Fruit fly (Drosophila melanogaster) whole organism, embryonic: Measurements from ENCODE around the gene Dus3.
A peak's percentile ranks its signal among the peaks of the same experiment; 100 is the strongest.

Experiments
- Awh ChIP-seq: fragments of 200-800 bp; sonication (Bioruptor generic); IDR thresholded peaks from 2 replicates; pipeline ENCODE4, ENCODE4 v1.3.6; 2022; ENCODE audit warnings: missing biosample characterization, missing genetic modification characterization
- Bteb2 ChIP-seq: fragments of 200-800 bp; sonication (Bioruptor generic); optimal IDR thresholded peaks from 2 replicates; lab custom pipeline; 2016; ENCODE audit warnings: missing biosample characterization, missing genetic modification characterization
- CG10654 ChIP-seq: fragments of 200-800 bp; sonication (Bioruptor generic); optimal IDR thresholded peaks from 2 replicates; lab custom pipeline; 2016; ENCODE audit warnings: missing biosample characterization, missing genetic modification characterization
- CG1233 ChIP-seq: fragments of 200-800 bp; sonication (Bioruptor generic); optimal IDR thresholded peaks from 4 replicates; lab custom pipeline; 2018; ENCODE audit warnings: missing biosample characterization, mild to moderate bottlenecking, missing genetic modification characterization
- CG12391 ChIP-seq: fragments of 200-800 bp; sonication (Bioruptor generic); optimal IDR thresholded peaks from 3 replicates; lab custom pipeline; 2018; ENCODE audit warnings: missing biosample characterization, mild to moderate bottlenecking, missing genetic modification characterization, moderate library complexity
- CG13775 ChIP-seq: fragments of 200-800 bp; sonication (Bioruptor generic); optimal IDR thresholded peaks from 3 replicates; lab custom pipeline; 2017; ENCODE audit warnings: missing biosample characterization, mild to moderate bottlenecking, missing genetic modification characterization
- CG14965 ChIP-seq: fragments of 200-800 bp; sonication (Bioruptor generic); optimal IDR thresholded peaks from 2 replicates; lab custom pipeline; 2016; ENCODE audit warnings: missing biosample characterization, missing genetic modification characterization, borderline replicate concordance
- CG15269 ChIP-seq: fragments of 200-800 bp; sonication (Bioruptor generic); optimal IDR thresholded peaks from 2 replicates; lab custom pipeline; 2018; ENCODE audit warnings: missing biosample characterization, mild to moderate bottlenecking, missing genetic modification characterization, moderate library complexity
- CG1603 ChIP-seq: fragments of 200-800 bp; sonication (Bioruptor generic); optimal IDR thresholded peaks from 2 replicates; lab custom pipeline; 2019; ENCODE audit warnings: missing biosample characterization, mild to moderate bottlenecking, missing genetic modification characterization, moderate library complexity
- CG16779 ChIP-seq: fragments of 200-800 bp; sonication (Bioruptor generic); IDR thresholded peaks from 2 replicates; pipeline ENCODE4 v1.3.6; 2022; ENCODE audit warnings: missing biosample characterization, missing genetic modification characterization
- CG17328 ChIP-seq: fragments of 200-800 bp; sonication (Bioruptor generic); IDR thresholded peaks from 2 replicates; pipeline ENCODE4 v1.3.6; 2022; ENCODE audit warnings: missing biosample characterization, missing genetic modification characterization
- CG31441 ChIP-seq: fragments of 200-800 bp; sonication (Bioruptor generic); IDR thresholded peaks from 2 replicates; pipeline ENCODE4 v1.3.6; 2022; ENCODE audit warnings: missing biosample characterization, missing genetic modification characterization
- CG34224 ChIP-seq: fragments of 200-800 bp; sonication (Bioruptor generic); IDR thresholded peaks from 3 replicates; pipeline ENCODE4 v1.3.6; 2022; ENCODE audit warnings: missing biosample characterization, missing genetic modification characterization; ENCODE audit not compliant: partially characterized antibody
- CG3838 ChIP-seq: fragments of 200-800 bp; sonication (Bioruptor generic); optimal IDR thresholded peaks from 3 replicates; lab custom pipeline; 2016; ENCODE audit warnings: missing biosample characterization, missing genetic modification characterization
- CG4360 ChIP-seq: fragments of 200-800 bp; sonication (Bioruptor generic); IDR thresholded peaks from 2 replicates; pipeline ENCODE4 v1.3.6; 2022; ENCODE audit warnings: missing biosample characterization, missing genetic modification characterization
- CG7786 ChIP-seq: fragments of 200-800 bp; sonication (Bioruptor generic); optimal IDR thresholded peaks from 2 replicates; lab custom pipeline; 2016; ENCODE audit warnings: missing biosample characterization, missing genetic modification characterization
- CG7839 ChIP-seq: fragments of 200-800 bp; sonication (Bioruptor generic); optimal IDR thresholded peaks from 3 replicates; lab custom pipeline; 2018; ENCODE audit warnings: missing biosample characterization, mild to moderate bottlenecking, missing genetic modification characterization, moderate library complexity
- CG8924 ChIP-seq: fragments of 200-800 bp; optimal IDR thresholded peaks from 3 replicates; lab custom pipeline; 2019; ENCODE audit warnings: missing biosample characterization, mild to moderate bottlenecking, missing genetic modification characterization, moderate library complexity
- Dek ChIP-seq: fragments of 200-800 bp; sonication (Bioruptor generic); optimal IDR thresholded peaks from 3 replicates; lab custom pipeline; 2019; ENCODE audit warnings: missing biosample characterization, mild to moderate bottlenecking, missing genetic modification characterization, moderate library complexity
- Dip2 ChIP-seq: fragments of 200-800 bp; sonication (Bioruptor generic); IDR thresholded peaks from 2 replicates; pipeline ENCODE4 v1.3.6; 2022; ENCODE audit warnings: missing biosample characterization, missing genetic modification characterization
- Dp ChIP-seq: fragments of 200-800 bp; sonication (Bioruptor generic); optimal IDR thresholded peaks from 2 replicates; lab custom pipeline; 2018; ENCODE audit warnings: missing biosample characterization, mild to moderate bottlenecking, missing genetic modification characterization, moderate library complexity
- Dref ChIP-seq: fragments of 200-800 bp; sonication (Bioruptor generic); IDR thresholded peaks from 2 replicates; pipeline ENCODE4 v1.3.6; 2022; ENCODE audit warnings: missing biosample characterization, missing genetic modification characterization
- ERR ChIP-seq: fragments of 200-800 bp; sonication (Bioruptor generic); optimal IDR thresholded peaks from 2 replicates; lab custom pipeline; 2016; ENCODE audit warnings: missing biosample characterization, missing genetic modification characterization
- Max ChIP-seq: fragments of 200-800 bp; sonication (Bioruptor generic); optimal IDR thresholded peaks from 2 replicates; lab custom pipeline; 2016; ENCODE audit warnings: missing biosample characterization, mild to moderate bottlenecking, missing genetic modification characterization
- Med ChIP-seq: fragments of 200-800 bp; sonication (Bioruptor generic); peaks from one replicate; lab custom pipeline; 2016; ENCODE audit warnings: missing biosample characterization, missing genetic modification characterization, mild to moderate bottlenecking, inconsistent platforms, moderate library complexity
- Xbp1 ChIP-seq: fragments of 200-800 bp; sonication (Bioruptor generic); optimal IDR thresholded peaks from 3 replicates; lab custom pipeline; 2016; ENCODE audit warnings: missing biosample characterization, mild to moderate bottlenecking, missing genetic modification characterization
- Xrp1 ChIP-seq: fragments of 200-800 bp; sonication (Bioruptor generic); IDR thresholded peaks from 2 replicates; pipeline ENCODE4 v1.3.6; 2022; ENCODE audit warnings: missing biosample characterization, missing genetic modification characterization
- cato ChIP-seq: fragments of 200-800 bp; sonication (Bioruptor generic); optimal IDR thresholded peaks from 2 replicates; lab custom pipeline; 2016; ENCODE audit warnings: missing biosample characterization, missing genetic modification characterization, borderline replicate concordance
- chm ChIP-seq: fragments of 200-800 bp; sonication (Bioruptor generic); IDR thresholded peaks from 2 replicates; pipeline ENCODE4 v1.3.6; 2022; ENCODE audit warnings: missing biosample characterization, missing genetic modification characterization
- ci ChIP-seq: fragments of 200-800 bp; sonication (Bioruptor generic); IDR thresholded peaks from 3 replicates; pipeline ENCODE4 v1.3.6; 2022; ENCODE audit warnings: missing biosample characterization, missing genetic modification characterization
- da ChIP-seq: fragments of 200-800 bp; sonication (Bioruptor generic); optimal IDR thresholded peaks from 2 replicates; lab custom pipeline; 2016; ENCODE audit warnings: missing biosample characterization, missing genetic modification characterization
- dm ChIP-seq: fragments of 200-800 bp; sonication (Bioruptor generic); optimal IDR thresholded peaks from 3 replicates; lab custom pipeline; 2016; ENCODE audit warnings: missing biosample characterization, missing genetic modification characterization
- dmrt11E ChIP-seq: fragments of 200-800 bp; sonication (Bioruptor generic); optimal IDR thresholded peaks from 3 replicates; lab custom pipeline; 2018; ENCODE audit warnings: missing biosample characterization, mild to moderate bottlenecking, missing genetic modification characterization, moderate library complexity
- fd96Cb ChIP-seq: fragments of 200-800 bp; sonication (Bioruptor generic); optimal IDR thresholded peaks from 2 replicates; lab custom pipeline; 2018; ENCODE audit warnings: missing biosample characterization, mild to moderate bottlenecking, missing genetic modification characterization, moderate library complexity
- gsb ChIP-seq: fragments of 200-800 bp; sonication (Bioruptor generic); IDR thresholded peaks from 2 replicates; pipeline ENCODE4 v1.3.6; 2022; ENCODE audit warnings: missing biosample characterization, missing genetic modification characterization
- gt ChIP-seq: fragments of 200-800 bp; sonication (Bioruptor generic); IDR thresholded peaks from 2 replicates; pipeline ENCODE4 v1.3.6; 2022; ENCODE audit warnings: missing biosample characterization, missing genetic modification characterization
- ken ChIP-seq: fragments of 200-800 bp; sonication (Bioruptor generic); IDR thresholded peaks from 3 replicates; pipeline ENCODE4 v1.3.6; 2022; ENCODE audit warnings: missing biosample characterization, missing genetic modification characterization
- klu ChIP-seq: fragments of 200-800 bp; sonication (Bioruptor generic); IDR thresholded peaks from 2 replicates; pipeline ENCODE4 v1.3.6; 2022; ENCODE audit warnings: missing biosample characterization, missing genetic modification characterization
- knrl ChIP-seq: fragments of 200-800 bp; sonication (Bioruptor generic); IDR thresholded peaks from 3 replicates; pipeline ENCODE4 v1.3.6; 2022; ENCODE audit warnings: missing biosample characterization, missing genetic modification characterization; ENCODE audit not compliant: partially characterized antibody
- lov ChIP-seq, 2 experiments: fragments of 200-800 bp in 1 of 2; fragments of >200 bp in 1 of 2; sonication (Bioruptor generic) in 1 of 2; IDR thresholded peaks in 1 of 2; optimal IDR thresholded peaks in 1 of 2; 2 replicates in 1 of 2; 3 replicates in 1 of 2; pipeline versions ENCODE4 v1.3.6 to Lab custom; 2017 to 2022; ENCODE audit warnings: missing biosample characterization in 1 of 2, missing genetic modification characterization in 1 of 2
- mld ChIP-seq: fragments of 200-800 bp; sonication (Bioruptor generic); IDR thresholded peaks from 3 replicates; pipeline ENCODE4 v1.3.6; 2022; ENCODE audit warnings: missing biosample characterization, missing genetic modification characterization; ENCODE audit not compliant: partially characterized antibody
- ro ChIP-seq: fragments of 200-800 bp; sonication (Bioruptor generic); IDR thresholded peaks from 2 replicates; pipeline ENCODE4 v1.3.6; 2022; ENCODE audit warnings: missing biosample characterization, missing genetic modification characterization
- tap ChIP-seq: fragments of 200-800 bp; optimal IDR thresholded peaks from 3 replicates; lab custom pipeline; 2019; ENCODE audit warnings: missing biosample characterization, mild to moderate bottlenecking, missing genetic modification characterization, moderate library complexity
- tup ChIP-seq: fragments of 200-800 bp; sonication (Bioruptor generic); optimal IDR thresholded peaks from 2 replicates; lab custom pipeline; 2016; ENCODE audit warnings: missing biosample characterization, mild to moderate bottlenecking, missing genetic modification characterization, moderate library complexity

Gene Dus3

DNA sequence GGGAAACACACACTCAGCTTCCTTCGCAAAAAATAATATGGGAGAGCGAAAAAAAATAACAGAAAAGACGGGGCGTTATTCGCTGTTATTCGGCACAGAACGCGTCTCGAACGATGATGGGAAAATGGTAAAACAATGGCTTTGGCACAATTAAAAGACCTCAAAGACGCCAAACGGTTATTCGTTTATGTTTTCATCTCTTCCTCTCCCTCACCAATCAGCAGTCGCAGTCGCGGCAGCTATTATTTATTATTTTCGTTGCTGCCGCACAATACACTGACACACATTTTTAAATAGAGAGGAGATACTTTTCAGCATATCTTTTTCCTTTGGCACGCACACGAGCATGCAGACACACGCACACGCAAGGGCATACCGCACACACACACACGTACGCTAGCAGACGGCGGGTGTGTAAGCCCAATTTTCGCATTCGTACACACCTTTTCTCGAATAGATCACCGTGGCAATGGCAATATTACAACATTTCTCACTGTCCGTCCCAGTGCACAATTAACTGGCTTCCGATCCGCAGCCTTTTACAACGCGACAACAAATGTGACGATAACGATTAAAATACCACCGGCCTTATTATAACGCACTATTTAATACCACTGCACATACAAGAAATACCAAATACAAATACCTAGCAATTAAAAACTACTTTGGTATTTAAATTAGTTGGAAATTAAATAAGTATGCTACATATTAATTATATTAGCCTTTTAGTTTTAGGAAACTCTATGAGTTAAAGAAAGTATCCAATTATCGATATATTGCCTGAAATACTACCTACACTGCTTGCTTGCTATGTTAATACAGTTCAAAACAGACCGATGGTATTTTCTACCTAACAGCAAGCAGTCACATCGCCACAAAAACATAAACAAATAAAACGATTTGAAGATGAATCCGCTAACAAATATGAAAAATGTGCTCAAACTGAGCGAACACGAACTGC, 32.9 kb downstream of the Dus3 start, which contains the start of the genes CdGAPr and CG10466 (continued):
- no peak for TF ChIP-seq mld

DNA sequence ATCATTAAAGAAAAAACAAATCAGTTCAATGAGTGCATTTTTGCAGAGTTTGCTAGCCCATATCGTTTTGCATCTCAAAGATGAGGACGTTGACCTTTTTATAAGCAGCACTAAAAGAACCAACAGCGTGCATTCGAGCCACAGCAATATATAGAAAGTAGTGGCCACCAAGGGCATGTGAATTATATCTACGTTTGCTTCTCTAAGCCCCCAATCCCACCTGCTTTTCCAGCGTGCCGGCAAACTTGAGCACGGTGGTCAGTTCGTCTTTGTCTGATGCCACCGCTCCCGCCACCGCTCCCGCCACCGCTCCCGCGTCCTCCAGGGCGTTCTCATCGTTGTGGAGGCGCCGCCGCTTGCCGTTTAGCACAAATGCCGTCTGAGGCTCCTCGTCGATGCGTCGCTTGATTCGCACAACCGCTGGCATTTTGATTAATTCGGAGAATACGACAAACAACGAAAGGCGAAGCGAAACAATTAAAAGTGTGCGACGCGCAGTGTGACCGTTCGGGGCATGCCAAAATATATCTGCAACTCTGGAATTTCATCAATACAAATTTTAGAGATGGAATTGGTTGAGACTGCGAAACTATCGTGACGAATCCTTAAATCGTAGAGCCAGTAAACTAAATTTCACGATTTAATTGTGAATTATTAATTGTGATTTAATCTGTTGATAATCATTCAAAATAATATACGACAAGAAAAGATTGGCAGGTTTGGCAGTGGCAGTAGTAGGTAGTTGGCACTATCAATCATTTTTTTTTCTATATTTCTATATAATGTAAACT, 36.8 kb downstream of the Dus3 start:
- TF ChIP-seq lov (optimal IDR thresholded peaks at IDR 0.05; lab: Kevin White, UChicago) (no peak), lov (GFP tag; IDR thresholded peaks at IDR 0.05; lab: Robert Waterston, UW) (no peak), knrl (peak; percentile 83), fd96Cb (tag; lab: Kevin White, UChicago) (no peak), CG10654 (GFP tag; lab: Kevin White, UChicago) (no peak), CG34224 (GFP tag; lab: Robert Waterston, UW) (peak; percentile 80), Bteb2 (GFP tag; lab: Kevin White, UChicago) (peak; percentile 31), gt (no peak), dmrt11E (tag; lab: Kevin White, UChicago) (peak; percentile 33), CG17328 (GFP tag; lab: Robert Waterston, UW) (peak; percentile 25; the same call in 1 of the 2 replicates), klu (GFP tag; lab: Robert Waterston, UW) (no peak), CG4360 (GFP tag; lab: Robert Waterston, UW) (no peak), da (GFP tag; lab: Kevin White, UChicago) (no peak), CG16779 (no peak), CG1233 (GFP tag; lab: Kevin White, UChicago) (no peak), Awh (GFP tag; lab: Robert Waterston, UW) (no peak), Dref (GFP tag; lab: Robert Waterston, UW) (peak; percentile 33; the same call in 1 of the 2 replicates), dm (GFP tag; lab: Kevin White, UChicago) (peak; percentile 44), Xbp1 (GFP tag; lab: Kevin White, UChicago) (peak; percentile 68), ci (GFP tag; lab: Robert Waterston, UW) (peak; percentile 56), CG3838 (GFP tag; lab: Kevin White, UChicago) (no peak), cato (GFP tag; lab: Kevin White, UChicago) (peak; percentile 39), Max (GFP tag; lab: Kevin White, UChicago) (peak; percentile 50), Xrp1 (GFP tag; lab: Robert Waterston, UW) (peak; percentile 36; the same call in 1 of the 2 replicates), Dek (tag; lab: Kevin White, UChicago) (peak; percentile 35), CG13775 (GFP tag; lab: Kevin White, UChicago) (peak; percentile 57), Dp (peak; percentile 55), CG1603 (tag; lab: Kevin White, UChicago) (peak; percentile 78), ken (GFP tag; lab: Robert Waterston, UW) (peak; percentile 12; the same call in 1 of the 3 replicates), CG31441 (GFP tag; lab: Robert Waterston, UW) (peak; percentile 66), tap (tag; lab: Kevin White, UChicago) (no peak), CG14965 (GFP tag; lab: Kevin White, UChicago) (no peak), CG7786 (GFP tag; lab: Kevin White, UChicago) (peak; percentile 46), ERR (GFP tag; lab: Kevin White, UChicago) (peak; percentile 28), chm (GFP tag; lab: Robert Waterston, UW) (peak; percentile 51; the same call in 1 of the 2 replicates), gsb (GFP tag; lab: Robert Waterston, UW) (no peak), CG8924 (peak; percentile 51), tup (GFP tag; lab: Kevin White, UChicago) (peak; percentile 34), CG15269 (tag; lab: Kevin White, UChicago) (no peak), Dip2 (no peak), CG7839 (tag; lab: Kevin White, UChicago) (peak; percentile 43), CG12391 (peak; percentile 77), Med (GFP tag; lab: Kevin White, UChicago) (peak; percentile 80), ro (no peak)
